Fruit fly (Drosophila melanogaster): Measurements from ENCODE around the gene CG33985.

Gene CG33985

DNA sequence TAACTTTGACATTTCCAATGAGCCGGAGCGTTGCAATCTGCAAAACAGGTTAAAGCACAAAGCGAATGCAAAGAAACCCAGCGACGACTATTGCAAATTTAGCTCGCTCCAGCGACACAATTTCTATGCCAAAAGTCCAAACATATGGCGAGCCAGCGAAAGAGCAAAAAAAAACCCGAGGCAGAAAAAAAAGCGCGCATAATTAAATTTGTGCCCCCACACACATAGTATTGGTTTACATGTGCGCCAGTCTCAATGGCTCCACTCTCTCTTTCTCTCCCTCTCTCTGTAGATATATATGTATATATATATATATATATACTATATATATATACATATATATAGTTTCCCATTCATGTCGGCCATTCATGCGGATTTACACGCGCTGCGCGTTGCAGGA, 14.1 kb upstream of the CG33985 start:
- no peak for TF ChIP-seq sna (GFP tag; IDR thresholded peaks at IDR 0.05; ENCODE audit: partially characterized antibody)
- TF ChIP-seq CG4617 (GFP tag; optimal IDR thresholded peaks at IDR 0.05; ENCODE audit: borderline replicate concordance): no peak
- 0 out of 2 replicates have a peak, but pooled peaks have one; percentile 23 for TF ChIP-seq CG32772 (GFP tag; IDR thresholded peaks at IDR 0.05)
- peak; percentile 18 to 50 for TF ChIP-seq Trl (optimal IDR thresholded peaks at IDR 0.05)
- TF ChIP-seq Trl (GFP tag; optimal IDR thresholded peaks at IDR 0.05): no peak
- TF ChIP-seq grau (tag; optimal IDR thresholded peaks at IDR 0.05): no peak
- TF ChIP-seq sens (GFP tag): no peak
- peak; percentile 38 for TF ChIP-seq ewg (GFP tag; optimal IDR thresholded peaks at IDR 0.05)
- no peak for TF ChIP-seq CG16815 (GFP tag; optimal IDR thresholded peaks at IDR 0.05)
- TF ChIP-seq pho (GFP tag; optimal IDR thresholded peaks at IDR 0.05): no peak
- no peak for TF ChIP-seq sisA (GFP tag; IDR thresholded peaks at IDR 0.05)
- TF ChIP-seq sqz (GFP tag; optimal IDR thresholded peaks at IDR 0.05): peak; percentile 66

DNA sequence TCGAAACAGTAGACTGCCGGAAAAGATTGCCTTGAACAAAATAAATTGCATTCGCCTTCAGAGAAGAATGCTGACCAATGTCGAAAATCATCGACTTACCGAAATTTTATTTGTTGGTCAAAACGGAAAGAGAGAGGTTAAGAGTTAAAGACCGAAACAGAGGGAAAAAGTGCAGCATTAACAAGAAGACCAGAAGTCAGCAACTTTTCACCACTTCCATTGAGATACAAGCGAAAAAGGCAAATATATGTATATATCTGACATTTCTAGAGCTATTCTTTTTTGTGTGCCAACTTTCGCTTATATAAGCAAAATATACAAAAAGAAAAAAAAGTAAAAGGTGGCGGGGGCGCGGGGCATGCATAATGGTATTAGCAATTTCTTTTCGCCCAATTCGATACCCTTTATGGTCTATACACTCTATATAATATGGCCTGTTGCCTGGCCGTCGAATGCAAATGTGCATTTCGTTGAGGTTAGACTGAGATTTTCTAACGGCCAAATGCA, 13.3 kb upstream of the CG33985 start:
- peak; percentile 8 for TF ChIP-seq Med (GFP tag)
- peak in 1 of 2 experiments; percentile 53 for TF ChIP-seq Pdp1 (GFP tag; optimal IDR thresholded peaks at IDR 0.05)
- peak; percentile 12 for TF ChIP-seq kni (GFP tag; optimal IDR thresholded peaks at IDR 0.05)
- no peak for TF ChIP-seq Nf-YB (GFP tag; optimal IDR thresholded peaks at IDR 0.05)
- peak; percentile 53 for TF ChIP-seq sens (GFP tag)
- peak; percentile 12 for TF ChIP-seq Blimp-1 (GFP tag; optimal IDR thresholded peaks at IDR 0.05)

- TF ChIP-seq CG34422 (GFP tag; IDR thresholded peaks at IDR 0.05) (peak; percentile 39; the same call in 1 of the 3 replicates), maf-S (GFP tag; optimal IDR thresholded peaks at IDR 0.05) (no peak), chinmo (GFP tag; IDR thresholded peaks at IDR 0.05; ENCODE audit: partially characterized antibody) (0 out of 4 replicates have a peak, but pooled peaks have one; percentile 20), CG18599 (GFP tag; optimal IDR thresholded peaks at IDR 0.05) (peak; percentile 12), sqz (GFP tag; optimal IDR thresholded peaks at IDR 0.05) (peak; percentile 77), Pdp1 (GFP tag; optimal IDR thresholded peaks at IDR 0.05) (peak in 1 of 2 experiments; percentile 35), CG5953 (GFP tag; IDR thresholded peaks at IDR 0.05) (no peak), wek (GFP tag; optimal IDR thresholded peaks at IDR 0.05) (no peak), Ets65A (GFP tag) (peak; percentile 40), CG14441 (GFP tag; IDR thresholded peaks at IDR 0.05) (0 out of 2 replicates have a peak, but pooled peaks have one; percentile 38), Usf (GFP tag; optimal IDR thresholded peaks at IDR 0.05) (no peak), row (GFP tag; IDR thresholded peaks at IDR 0.05) (peak; percentile 44; the same call in 2 of the 3 replicates), Med (GFP tag) (peak; percentile 21), Lhr (GFP tag; optimal IDR thresholded peaks at IDR 0.05) (no peak), btn (GFP tag; optimal IDR thresholded peaks at IDR 0.05) (no peak), CG13296 (GFP tag; optimal IDR thresholded peaks at IDR 0.05) (no peak), Dbx (GFP tag; IDR thresholded peaks at IDR 0.05) (no peak), gem (tag; optimal IDR thresholded peaks at IDR 0.05) (peak; percentile 22), sens (GFP tag) (peak; percentile 45), CG2712 (tag; optimal IDR thresholded peaks at IDR 0.05) (peak; percentile 6), oc (tag; optimal IDR thresholded peaks at IDR 0.05) (no peak), Blimp-1 (GFP tag; optimal IDR thresholded peaks at IDR 0.05) (peak; percentile 1), CG18262 (tag; optimal IDR thresholded peaks at IDR 0.05) (peak; percentile 18), Aef1 (GFP tag; IDR thresholded peaks at IDR 0.05) (no peak), Optix (GFP tag; IDR thresholded peaks at IDR 0.05) (no peak), hkb (optimal IDR thresholded peaks at IDR 0.05) (no peak), hkb (GFP tag; IDR thresholded peaks at IDR 0.05) (no peak), chm (GFP tag; IDR thresholded peaks at IDR 0.05) (no peak), dmrt99B (tag; optimal IDR thresholded peaks at IDR 0.05) (peak; percentile 1), Sox102F (GFP tag; optimal IDR thresholded peaks at IDR 0.05) (peak; percentile 35), D19B (GFP tag; optimal IDR thresholded peaks at IDR 0.05) (peak; percentile 61), exex (tag; optimal IDR thresholded peaks at IDR 0.05) (peak; percentile 88), grn (GFP tag; optimal IDR thresholded peaks at IDR 0.05) (peak; percentile 86)
Observed at dm6 chr3L:15538582-15539490, 12.2 kb upstream of the CG33985 start.

Measured in whole organism, embryonic.